Worm (Caenorhabditis elegans) whole organism, late embryonic: ENCODE measurements around the gene col-133.

Experiments
- F13H6.1 ChIP-seq: sonication (generic microtip); optimal IDR thresholded peaks from 2 replicates; lab custom pipeline; 2016; ENCODE audit warnings: missing genetic modification characterization, missing compliant biosample characterization
- K02D7.2 ChIP-seq: sonication (generic microtip); optimal IDR thresholded peaks from 2 replicates; lab custom pipeline; 2017; ENCODE audit warnings: mild to moderate bottlenecking, missing genetic modification characterization, missing compliant biosample characterization
- Y22D7AL.16 ChIP-seq: sonication (generic microtip); optimal IDR thresholded peaks from 2 replicates; lab custom pipeline; 2016; ENCODE audit warnings: missing genetic modification characterization, missing compliant biosample characterization
- ahr-1 ChIP-seq: sonication (generic microtip); optimal IDR thresholded peaks from 2 replicates; lab custom pipeline; 2016; ENCODE audit warnings: missing genetic modification characterization, missing compliant biosample characterization
- ceh-14 ChIP-seq: sonication (generic microtip); optimal IDR thresholded peaks from 2 replicates; lab custom pipeline; 2016; ENCODE audit warnings: missing genotype, missing genetic modification characterization, missing compliant biosample characterization
- ceh-18 ChIP-seq: sonication (generic microtip); optimal IDR thresholded peaks from 2 replicates; lab custom pipeline; 2016; ENCODE audit warnings: missing genetic modification characterization, missing compliant biosample characterization
- ceh-2 ChIP-seq: sonication (generic microtip); optimal IDR thresholded peaks from 2 replicates; lab custom pipeline; 2016; ENCODE audit warnings: missing genotype, missing genetic modification characterization, missing compliant biosample characterization
- ceh-34 ChIP-seq: sonication (generic microtip); optimal IDR thresholded peaks from 2 replicates; lab custom pipeline; 2016; ENCODE audit warnings: mild to moderate bottlenecking, missing genetic modification characterization, missing compliant biosample characterization
- ceh-45 ChIP-seq: fragments of 200-800 bp; sonication (Bioruptor generic); IDR thresholded peaks from 2 replicates; pipeline ENCODE4 v1.3.6; 2022; ENCODE audit warnings: missing genetic modification reagents, missing genetic modification characterization, missing compliant biosample characterization
- ceh-9 ChIP-seq: sonication (generic microtip); optimal IDR thresholded peaks from 2 replicates; lab custom pipeline; 2016; ENCODE audit warnings: mild to moderate bottlenecking, missing genetic modification characterization, inconsistent platforms, missing compliant biosample characterization
- che-1 ChIP-seq: sonication (generic microtip); optimal IDR thresholded peaks from 2 replicates; lab custom pipeline; 2016; ENCODE audit warnings: mild to moderate bottlenecking, missing genetic modification characterization, missing compliant biosample characterization
- dmd-4 ChIP-seq: sonication (generic microtip); optimal IDR thresholded peaks from 2 replicates; lab custom pipeline; 2016; ENCODE audit warnings: borderline replicate concordance, missing genetic modification characterization, missing compliant biosample characterization
- elt-4 ChIP-seq: sonication (generic microtip); optimal IDR thresholded peaks from 2 replicates; lab custom pipeline; 2016; ENCODE audit warnings: missing genetic modification characterization, missing compliant biosample characterization
- eyg-1 ChIP-seq: sonication (generic microtip); optimal IDR thresholded peaks from 2 replicates; lab custom pipeline; 2016; ENCODE audit warnings: missing genotype, missing genetic modification characterization, missing compliant biosample characterization
- fax-1 ChIP-seq: sonication (generic microtip); optimal IDR thresholded peaks from 2 replicates; lab custom pipeline; 2016; ENCODE audit warnings: missing genotype, missing genetic modification characterization, missing compliant biosample characterization
- fkh-10 ChIP-seq: fragments of 150-350 bp; optimal IDR thresholded peaks from 2 replicates; lab custom pipeline; 2014; ENCODE audit warnings: missing biosample characterization, missing genetic modification reagents, missing genetic modification characterization
- fkh-6 ChIP-seq: sonication (generic microtip); optimal IDR thresholded peaks from 2 replicates; lab custom pipeline; 2016; ENCODE audit warnings: missing genetic modification characterization, missing compliant biosample characterization
- gmeb-2 ChIP-seq: sonication (generic microtip); optimal IDR thresholded peaks from 2 replicates; lab custom pipeline; 2016; ENCODE audit warnings: missing genetic modification characterization, inconsistent platforms, missing compliant biosample characterization
- hlh-15 ChIP-seq: sonication (generic microtip); optimal IDR thresholded peaks from 2 replicates; lab custom pipeline; 2016; ENCODE audit warnings: missing genetic modification characterization, missing compliant biosample characterization
- hlh-6 ChIP-seq: sonication (generic microtip); optimal IDR thresholded peaks from 2 replicates; lab custom pipeline; 2016; ENCODE audit warnings: missing genotype, missing genetic modification characterization, missing compliant biosample characterization
- lim-6 ChIP-seq: sonication (generic microtip); optimal IDR thresholded peaks from 2 replicates; lab custom pipeline; 2016; ENCODE audit warnings: missing genetic modification characterization, missing compliant biosample characterization
- nfya-1 ChIP-seq: sonication (generic microtip); optimal IDR thresholded peaks from 2 replicates; lab custom pipeline; 2017; ENCODE audit warnings: missing genetic modification characterization, mild to moderate bottlenecking, missing compliant biosample characterization, antibody characterized with exemption, moderate library complexity
- nhr-232 ChIP-seq: sonication (generic microtip); optimal IDR thresholded peaks from 2 replicates; lab custom pipeline; 2016; ENCODE audit warnings: missing genetic modification characterization, missing compliant biosample characterization
- pat-9 ChIP-seq: fragments of 200-800 bp; sonication (Bioruptor generic); optimal IDR thresholded peaks from 2 replicates; lab custom pipeline; 2018; ENCODE audit warnings: mild to moderate bottlenecking, missing genetic modification characterization, moderate library complexity, missing compliant biosample characterization
- pax-1 ChIP-seq: fragments of 150-350 bp; optimal IDR thresholded peaks from 2 replicates; lab custom pipeline; 2014; ENCODE audit warnings: missing biosample characterization, missing genetic modification characterization
- pha-2 ChIP-seq: sonication (generic microtip); optimal IDR thresholded peaks from 2 replicates; lab custom pipeline; 2017; ENCODE audit warnings: mild to moderate bottlenecking, missing genetic modification characterization, missing compliant biosample characterization
- pqm-1 ChIP-seq: sonication (generic microtip); optimal IDR thresholded peaks from 2 replicates; lab custom pipeline; 2016; ENCODE audit warnings: missing genetic modification characterization, missing compliant biosample characterization
- ref-2 ChIP-seq: sonication (generic microtip); optimal IDR thresholded peaks from 2 replicates; lab custom pipeline; 2016; ENCODE audit warnings: missing genetic modification characterization, missing compliant biosample characterization
- sox-2 ChIP-seq: fragments of 200-800 bp; sonication (Bioruptor generic); IDR thresholded peaks from 2 replicates; pipeline ENCODE4 v1.3.6; 2022; ENCODE audit warnings: missing genetic modification reagents, missing genetic modification characterization, missing compliant biosample characterization
- tbx-2 ChIP-seq: sonication (generic microtip); optimal IDR thresholded peaks from 2 replicates; lab custom pipeline; 2016; ENCODE audit warnings: missing genetic modification characterization, missing compliant biosample characterization
- unc-3 ChIP-seq, 2 experiments: fragments of 200-800 bp in 1 of 2; sonication (Bioruptor generic) in 1 of 2; sonication (generic microtip) in 1 of 2; conservative IDR thresholded peaks in 1 of 2; optimal IDR thresholded peaks in 1 of 2; 2 replicates each; pipeline versions ENCODE4 v1.3.6 to Lab custom; 2016 to 2022; ENCODE audit warnings: missing compliant biosample characterization in 2 of 2, missing genetic modification characterization in 2 of 2, missing genetic modification reagents in 1 of 2
- unc-42 ChIP-seq: sonication (generic microtip); optimal IDR thresholded peaks from 2 replicates; lab custom pipeline; 2016; ENCODE audit warnings: missing genotype, missing genetic modification characterization, missing compliant biosample characterization
- unc-55 ChIP-seq: sonication (generic microtip); optimal IDR thresholded peaks from 2 replicates; lab custom pipeline; 2017; ENCODE audit warnings: missing biosample characterization, missing genetic modification reagents, missing genetic modification characterization
- unc-86 ChIP-seq: sonication (generic microtip); optimal IDR thresholded peaks from 2 replicates; lab custom pipeline; 2016; ENCODE audit warnings: missing genetic modification characterization, missing compliant biosample characterization
- zip-5 ChIP-seq: sonication (generic microtip); optimal IDR thresholded peaks from 2 replicates; lab custom pipeline; 2016; ENCODE audit warnings: missing genetic modification characterization, missing compliant biosample characterization

The col-133 gene

DNA sequence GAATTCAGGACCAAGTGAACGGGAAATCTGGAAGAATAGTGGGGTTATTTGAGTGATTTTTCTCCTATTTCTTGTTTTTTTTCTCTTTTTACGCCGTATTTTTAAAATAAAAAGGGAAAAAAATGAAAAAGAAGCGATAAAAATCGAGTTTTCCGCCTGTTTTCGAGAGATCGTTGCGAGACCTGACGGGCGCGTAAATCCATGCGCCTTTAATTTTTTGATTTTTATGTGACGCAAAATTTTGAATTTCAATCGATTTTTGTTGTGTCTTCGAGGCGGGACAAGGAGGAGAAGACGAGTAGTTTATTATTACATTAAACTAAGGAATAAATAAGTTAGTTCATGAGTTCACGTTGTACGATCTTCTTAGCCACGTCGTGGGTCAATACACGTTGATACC is 14.5 kb upstream of the col-133 start:
- no peak for TF ChIP-seq ref-2 (tag; lab: Kevin White, UChicago)
- no peak for TF ChIP-seq lim-6 (tag; lab: Kevin White, UChicago)
- TF ChIP-seq pha-2 (tag; lab: Kevin White, UChicago): no peak
- no peak for TF ChIP-seq ceh-2 (tag; lab: Kevin White, UChicago)
- no peak for TF ChIP-seq zip-5
- no peak for TF ChIP-seq fkh-6 (tag; lab: Kevin White, UChicago)
- TF ChIP-seq nfya-1 (tag; lab: Kevin White, UChicago): no peak
- no peak for TF ChIP-seq sox-2 (GFP tag; lab: Robert Waterston, UW)
- no peak for TF ChIP-seq unc-55 (GFP tag; lab: Kevin White, UChicago)
- no peak for TF ChIP-seq ahr-1 (tag; lab: Kevin White, UChicago)
- no peak for TF ChIP-seq ceh-18 (tag; lab: Kevin White, UChicago)
- TF ChIP-seq ceh-34 (tag; lab: Kevin White, UChicago): no peak
- TF ChIP-seq unc-86: no peak

DNA sequence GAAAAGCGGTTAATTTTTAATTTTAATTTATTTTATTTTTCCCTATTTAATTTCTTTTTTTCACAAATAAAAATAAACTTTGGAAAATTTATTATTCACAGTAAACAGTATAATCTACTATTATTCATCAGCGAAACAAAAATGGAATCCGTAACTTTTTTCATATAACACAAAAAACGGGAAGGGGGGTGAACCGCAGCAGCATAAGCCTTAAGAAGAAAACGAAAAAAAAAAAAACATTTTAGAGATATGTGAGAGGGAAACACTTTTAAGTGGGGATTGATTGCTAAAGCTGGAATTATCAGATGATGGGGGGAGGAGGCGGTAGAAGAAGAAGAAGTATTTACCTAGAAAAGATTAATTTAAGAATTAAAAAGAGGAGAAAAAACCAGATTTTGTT is 8.5 kb upstream of the col-133 start:
- TF ChIP-seq ceh-45 (GFP tag; lab: Robert Waterston, UW): no peak
- no peak for TF ChIP-seq ceh-9 (tag; lab: Kevin White, UChicago)
- no peak for TF ChIP-seq sox-2 (GFP tag; lab: Robert Waterston, UW)
- TF ChIP-seq Y22D7AL.16 (tag; lab: Kevin White, UChicago): no peak
- TF ChIP-seq unc-3 (GFP tag; conservative IDR thresholded peaks at IDR 0.05; lab: Robert Waterston, UW): no peak
- TF ChIP-seq unc-3 (tag; optimal IDR thresholded peaks at IDR 0.05; lab: Kevin White, UChicago): no peak
- TF ChIP-seq ahr-1 (tag; lab: Kevin White, UChicago): no peak
- no peak for TF ChIP-seq ceh-2 (tag; lab: Kevin White, UChicago)
- TF ChIP-seq ceh-14 (tag; lab: Kevin White, UChicago): no peak

ce11 chrIV:14106274-14106673 is 7.1 kb upstream of the col-133 start, which contains the start of gene ins-34:
Gene ins-34, plus strand, starts transcription at chrIV:14106574.
- TF ChIP-seq gmeb-2 (tag; lab: Kevin White, UChicago) (no peak), ref-2 (tag; lab: Kevin White, UChicago) (no peak), hlh-15 (tag; lab: Kevin White, UChicago) (no peak)
- TF ChIP-seq, all 69 proteins: peak for 0

ce11 chrIV:14104745-14105144 is 5.6 kb upstream of the col-133 start:
- TF ChIP-seq unc-42 (tag; lab: Kevin White, UChicago) (no peak), pha-2 (tag; lab: Kevin White, UChicago) (no peak), K02D7.2 (tag; lab: Kevin White, UChicago) (no peak), pqm-1 (tag; lab: Kevin White, UChicago) (no peak), fax-1 (no peak), pat-9 (tag; lab: Kevin White, UChicago) (no peak), pax-1 (tag; lab: Kevin White, UChicago) (no peak), che-1 (tag; lab: Kevin White, UChicago) (no peak), eyg-1 (tag; lab: Kevin White, UChicago) (no peak), ceh-14 (tag; lab: Kevin White, UChicago) (no peak), F13H6.1 (tag; lab: Kevin White, UChicago) (no peak), nhr-232 (no peak), dmd-4 (tag; lab: Kevin White, UChicago) (no peak), hlh-6 (tag; lab: Kevin White, UChicago) (no peak), fkh-10 (GFP tag; lab: Kevin White, UChicago) (no peak), sox-2 (GFP tag; lab: Robert Waterston, UW) (no peak), elt-4 (tag; lab: Kevin White, UChicago) (no peak), tbx-2 (tag; lab: Kevin White, UChicago) (no peak), ref-2 (tag; lab: Kevin White, UChicago) (no peak)
